Worm (Caenorhabditis elegans) whole organism, midembryonic: Measurements from ENCODE around the gene C04E6.13.

Source experiments
- cog-1 ChIP-seq: sonication (generic microtip); optimal IDR thresholded peaks from 2 replicates; lab custom pipeline; 2016; ENCODE audit warnings: missing genetic modification characterization, missing compliant biosample characterization
- med-1 ChIP-seq: sonication (generic microtip); optimal IDR thresholded peaks from 2 replicates; lab custom pipeline; 2017; ENCODE audit warnings: missing genetic modification characterization, mild to moderate bottlenecking, missing compliant biosample characterization, antibody characterized with exemption, missing genetic modification reagents; ENCODE audit not compliant: insufficient read depth

DNA sequence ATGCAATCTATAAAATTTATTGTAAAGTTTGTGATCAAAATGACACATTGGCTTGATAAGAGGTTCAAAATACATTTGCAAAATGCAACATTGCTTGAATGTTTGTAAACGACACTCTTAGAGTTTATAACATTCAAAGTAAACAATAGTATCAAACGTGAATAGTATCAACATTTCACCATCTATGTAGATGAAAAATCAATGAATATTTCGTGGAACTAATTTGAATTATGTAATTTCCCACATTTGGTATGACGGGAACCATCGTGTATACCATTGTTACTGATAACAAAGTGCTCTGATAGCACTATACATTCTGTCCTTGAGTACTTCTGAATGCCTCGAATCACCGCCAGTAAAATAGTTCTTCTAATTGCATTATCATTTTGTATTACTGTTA lies 18.1 kb downstream of the C04E6.13 start, which contains the start of gene galt-1:
- TF ChIP-seq cog-1 (tag; lab: Kevin White, UChicago) = no peak
- TF ChIP-seq med-1 = no peak
